Worm (Caenorhabditis elegans) whole organism, early embryonic: ENCODE results near the gene elof-1.
"Not testable (repeated sequence)": the region's sequence is repeated elsewhere in the genome, so short reads cannot be mapped to it uniquely, and the experiment has no call there.

Experiments
- B0310.2 ChIP-seq: sonication (generic microtip); optimal IDR thresholded peaks from 2 replicates; lab custom pipeline; 2016; ENCODE audit warnings: mild to moderate bottlenecking, missing genetic modification characterization, missing compliant biosample characterization
- F13C5.2 ChIP-seq: sonication (generic microtip); optimal IDR thresholded peaks from 2 replicates; lab custom pipeline; 2017; ENCODE audit warnings: mild to moderate bottlenecking, missing genetic modification characterization, inconsistent platforms, missing compliant biosample characterization
- aly-1 ChIP-seq: sonication (generic microtip); optimal IDR thresholded peaks from 2 replicates; lab custom pipeline; 2016; ENCODE audit warnings: missing genetic modification characterization, missing compliant biosample characterization
- ama-1 ChIP-seq: fragments of 150-350 bp; optimal IDR thresholded peaks from 2 replicates; lab custom pipeline; 2014
- flt-1 ChIP-seq: fragments of 200-800 bp; sonication (Bioruptor generic); IDR thresholded peaks from 2 replicates; pipeline ENCODE4 v1.3.6; 2022; ENCODE audit warnings: missing genetic modification characterization, missing compliant biosample characterization
- pes-1 ChIP-seq: fragments of 200-800 bp; sonication (Bioruptor generic); IDR thresholded peaks from 2 replicates; pipeline ENCODE4 v1.3.6; 2022; ENCODE audit warnings: missing genetic modification reagents, missing genetic modification characterization, missing compliant biosample characterization
- scrt-1 ChIP-seq: fragments of 200-800 bp; sonication (Bioruptor generic); IDR thresholded peaks from 2 replicates; pipeline ENCODE4 v1.3.6; 2022; ENCODE audit warnings: missing genetic modification characterization, missing compliant biosample characterization

DNA sequence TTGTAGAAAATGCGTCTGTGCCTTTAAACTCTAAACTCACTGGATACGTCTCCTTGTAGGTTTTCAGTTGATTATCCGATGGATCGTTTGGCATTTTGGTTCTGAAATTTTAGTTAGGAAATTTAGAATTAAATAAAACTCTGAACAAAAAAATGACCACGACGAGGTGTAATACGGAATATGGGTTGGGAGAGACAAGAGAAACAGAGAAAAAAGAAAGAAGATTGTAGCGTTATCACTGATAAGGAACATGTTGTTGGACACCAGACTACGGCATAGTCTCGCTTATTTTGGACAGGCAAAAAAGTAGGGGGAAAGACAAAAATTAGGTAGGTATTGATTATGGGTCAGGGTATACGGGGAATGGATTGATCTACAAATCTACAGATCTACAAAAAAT is 47.6 kb upstream of the elof-1 start, which contains the start of gene ctl-2:
- not testable (repeated sequence) for TF ChIP-seq flt-1; ama-1 (lab: Kevin White, UChicago); F13C5.2; scrt-1; aly-1 (tag; lab: Kevin White, UChicago); pes-1 (GFP tag; lab: Robert Waterston, UW); B0310.2
